Worm (Caenorhabditis elegans) whole organism, dauer: ENCODE data around the gene nhr-206.
"Not testable (repeated sequence)": the region's sequence is repeated elsewhere in the genome, so short reads cannot be mapped to it uniquely, and the experiment has no call there.

Experiments
- unc-62 ChIP-seq: sonication (generic microtip); optimal IDR thresholded peaks from 2 replicates; lab custom pipeline; 2017; ENCODE audit warnings: missing biosample characterization, missing genetic modification reagents, missing genetic modification characterization

nhr-206 gene

DNA sequence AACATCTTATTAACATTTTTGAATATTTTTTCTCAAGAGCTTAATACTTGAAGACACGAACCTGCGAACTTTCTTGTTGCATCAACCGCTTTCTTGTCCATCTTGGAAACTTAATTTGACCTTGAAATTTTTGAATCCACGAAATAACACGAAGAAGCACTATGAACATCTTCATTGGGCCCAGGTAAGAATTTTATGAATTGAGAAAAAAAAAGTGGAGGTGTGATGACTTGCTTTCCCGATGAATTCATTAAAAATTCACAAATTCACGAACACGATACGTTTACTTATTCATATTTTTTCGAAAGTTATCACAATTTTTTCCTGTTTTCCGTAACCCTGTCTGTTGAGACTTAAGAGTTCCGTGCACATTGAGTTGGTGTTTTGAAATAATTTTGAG lies 38.9 kb downstream of the nhr-206 start, which contains the start of gene C27A7.6:
C27A7.6 (minus strand) TSS at position 101 of the 400 bp plus-strand sequence.
- TF ChIP-seq unc-62 (GFP tag; lab: Kevin White, UChicago): not testable (repeated sequence)

ce11 chrV:12131157-12131556 lies 39.4 kb downstream of the nhr-206 start, which contains the start of gene enpp-1:
TSS of gene enpp-1 (plus strand) at chrV:12131457.
- not testable (repeated sequence) for TF ChIP-seq unc-62 (GFP tag; lab: Kevin White, UChicago)

ce11 chrV:12137942-12138341 lies 46.1 kb downstream of the nhr-206 start:
- no peak for TF ChIP-seq unc-62 (GFP tag; lab: Kevin White, UChicago)

DNA sequence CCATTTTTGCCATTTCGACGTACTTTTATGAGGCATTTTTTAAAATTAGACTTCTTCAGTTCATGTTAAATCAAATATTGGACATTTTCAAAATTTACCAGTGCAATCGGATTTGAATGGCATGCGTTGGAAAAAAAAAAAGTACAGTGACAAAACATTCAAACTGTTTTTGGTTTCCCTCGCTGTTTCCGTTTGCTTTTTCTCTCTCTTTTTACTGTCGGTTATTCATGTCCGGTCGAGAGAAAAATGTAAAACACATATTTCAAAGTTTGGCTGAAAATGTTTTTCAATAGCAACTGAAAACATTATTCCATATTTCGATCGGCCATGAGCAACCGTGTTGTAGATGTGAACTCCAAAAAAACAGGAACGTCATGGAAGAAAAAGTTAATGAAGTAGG lies 48.8 kb downstream of the nhr-206 start, which contains the start of gene C27A7.3:
C27A7.3 (plus strand) TSS at position 301 of the 400 bp plus-strand sequence.
- no peak for TF ChIP-seq unc-62 (GFP tag; lab: Kevin White, UChicago)
